Worm (Caenorhabditis elegans): Measurements from ENCODE around the gene egrh-2.

DNA sequence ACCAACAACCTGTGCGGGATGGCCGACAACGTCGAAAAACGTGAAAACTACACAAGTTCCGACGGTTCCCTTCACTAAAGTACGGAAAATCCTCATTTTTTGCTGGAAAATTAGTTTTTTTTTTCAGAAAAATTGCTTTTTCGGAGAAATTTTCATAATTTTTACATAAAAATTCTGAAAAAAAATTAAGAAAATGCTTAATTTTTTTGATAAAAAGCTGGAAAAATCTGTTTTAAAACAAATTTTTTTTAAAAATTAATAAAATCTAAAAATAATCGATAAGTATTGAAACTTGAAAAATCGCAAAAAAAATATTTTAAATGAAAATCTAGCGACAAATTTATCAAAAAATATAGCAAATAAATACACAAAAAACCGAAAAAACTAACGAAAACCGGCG, 15.5 kb upstream of the egrh-2 start, which contains the start of gene immp-2:
- no peak for TF ChIP-seq ceh-18 (tag; optimal IDR thresholded peaks at IDR 0.05)
- TF ChIP-seq ceh-6 (GFP tag; optimal IDR thresholded peaks at IDR 0.05): no peak
- TF ChIP-seq dve-1 (tag; optimal IDR thresholded peaks at IDR 0.05): no peak
- no peak for TF ChIP-seq pqm-1 (tag; optimal IDR thresholded peaks at IDR 0.05)
- TF ChIP-seq rnt-1 (tag; optimal IDR thresholded peaks at IDR 0.05): no peak
- TF ChIP-seq nhr-11 (tag; optimal IDR thresholded peaks at IDR 0.05): no peak
- TF ChIP-seq ceh-48 (tag; optimal IDR thresholded peaks at IDR 0.05): no peak
- TF ChIP-seq unc-55 (GFP tag; optimal IDR thresholded peaks at IDR 0.05): no peak

Data from whole organism, late embryonic.